Worm (Caenorhabditis elegans) whole organism, L1 larva: Measurements from ENCODE around the gene metl-9.

Experiments used
- C16A3.4 ChIP-seq: fragments of 150-350 bp; optimal IDR thresholded peaks from 2 replicates; lab custom pipeline; 2014; ENCODE audit warnings: missing biosample characterization, missing genetic modification characterization
- C34B4.2 ChIP-seq: sonication (generic microtip); optimal IDR thresholded peaks from 2 replicates; lab custom pipeline; 2017; ENCODE audit warnings: mild to moderate bottlenecking, missing genetic modification characterization, missing compliant biosample characterization
- alr-1 ChIP-seq: fragments of 200-800 bp; sonication (Bioruptor generic); optimal IDR thresholded peaks from 2 replicates; lab custom pipeline; 2018; ENCODE audit warnings: borderline replicate concordance, mild to moderate bottlenecking, missing genetic modification characterization, missing compliant biosample characterization
- aly-2 ChIP-seq: fragments of 150-350 bp; optimal IDR thresholded peaks from 2 replicates; lab custom pipeline; 2014; ENCODE audit warnings: missing biosample characterization, missing genetic modification characterization
- ama-1 ChIP-seq: fragments of 150-350 bp; optimal IDR thresholded peaks from 2 replicates; lab custom pipeline; 2014
- ceh-82 ChIP-seq, 3 experiments: fragments of 150-350 bp in 1 of 3; sonication (generic microtip) in 2 of 3; optimal IDR thresholded peaks; 2 replicates each; lab custom pipeline; 2014 to 2017; ENCODE audit warnings: missing biosample characterization in 3 of 3, missing genetic modification characterization in 3 of 3
- ceh-88 ChIP-seq: fragments of 200-800 bp; sonication (Bioruptor generic); IDR thresholded peaks from 2 replicates; pipeline ENCODE4 v1.3.6; 2022; ENCODE audit warnings: missing genetic modification characterization, missing compliant biosample characterization
- ceh-90 ChIP-seq: sonication (generic microtip); optimal IDR thresholded peaks from 2 replicates; lab custom pipeline; 2016; ENCODE audit warnings: missing genetic modification characterization, missing compliant biosample characterization
- dpl-1 ChIP-seq, 3 experiments: fragments of 150-350 bp in 2 of 3; sonication (generic microtip) in 1 of 3; optimal IDR thresholded peaks; 2 replicates each; lab custom pipeline; 2014 to 2017; ENCODE audit warnings: missing biosample characterization in 3 of 3, missing genetic modification characterization in 3 of 3, missing genetic modification reagents in 3 of 3
- egl-13 ChIP-seq: sonication (generic microtip); optimal IDR thresholded peaks from 2 replicates; lab custom pipeline; 2016; ENCODE audit warnings: missing genotype, missing genetic modification reagents, missing genetic modification characterization, missing compliant biosample characterization
- egl-27 ChIP-seq, 2 experiments: fragments of 150-350 bp in 1 of 2; sonication (generic microtip); optimal IDR thresholded peaks; 3 replicates each; lab custom pipeline; 2017 to 2018; ENCODE audit warnings: missing biosample characterization in 2 of 2, missing genetic modification characterization in 2 of 2, missing genetic modification reagents in 2 of 2
- ets-5 ChIP-seq: fragments of 200-800 bp; sonication (Bioruptor generic); IDR thresholded peaks from 2 replicates; pipeline ENCODE4 v1.3.6; 2022; ENCODE audit warnings: missing genetic modification characterization, missing compliant biosample characterization
- fkh-4 ChIP-seq: sonication (generic microtip); optimal IDR thresholded peaks from 2 replicates; lab custom pipeline; 2016; ENCODE audit warnings: missing compliant biosample characterization, missing genetic modification characterization, borderline replicate concordance
- fkh-8 ChIP-seq: sonication (generic microtip); optimal IDR thresholded peaks from 2 replicates; lab custom pipeline; 2016; ENCODE audit warnings: mild to moderate bottlenecking, missing genetic modification characterization, missing compliant biosample characterization
- fos-1 ChIP-seq: fragments of 150-350 bp; optimal IDR thresholded peaks from 2 replicates; lab custom pipeline; 2014; ENCODE audit warnings: missing biosample characterization, missing genetic modification characterization
- hpl-2 ChIP-seq: fragments of 150-350 bp; optimal IDR thresholded peaks from 2 replicates; lab custom pipeline; 2014; ENCODE audit warnings: missing biosample characterization, missing genetic modification reagents, missing genetic modification characterization
- irx-1 ChIP-seq: sonication (generic microtip); optimal IDR thresholded peaks from 2 replicates; lab custom pipeline; 2016; ENCODE audit warnings: missing genetic modification characterization, missing compliant biosample characterization
- jun-1 ChIP-seq: fragments of 150-350 bp; optimal IDR thresholded peaks from 2 replicates; lab custom pipeline; 2014; ENCODE audit warnings: missing biosample characterization, missing genetic modification reagents, missing genetic modification characterization
- lin-14 ChIP-seq: fragments of 200-800 bp; sonication (Bioruptor generic); optimal IDR thresholded peaks from 2 replicates; lab custom pipeline; 2018; ENCODE audit warnings: mild to moderate bottlenecking, missing genetic modification characterization, moderate library complexity, missing compliant biosample characterization
- lin-35 ChIP-seq, 2 experiments: fragments of 150-350 bp; optimal IDR thresholded peaks; 2 replicates each; lab custom pipeline; 2014; ENCODE audit warnings: missing biosample characterization in 2 of 2, missing genetic modification characterization in 2 of 2, missing genetic modification reagents in 2 of 2
- lin-39 ChIP-seq: fragments of 150-350 bp; optimal IDR thresholded peaks from 2 replicates; lab custom pipeline; 2014; ENCODE audit warnings: missing biosample characterization, missing genetic modification reagents, missing genetic modification characterization
- lir-3 ChIP-seq: sonication (generic microtip); optimal IDR thresholded peaks from 2 replicates; lab custom pipeline; 2016; ENCODE audit warnings: mild to moderate bottlenecking, missing genetic modification characterization, moderate library complexity, missing compliant biosample characterization; ENCODE audit not compliant: poor library complexity
- lsy-2 ChIP-seq, 2 experiments: fragments of 150-350 bp; optimal IDR thresholded peaks; 2 replicates each; lab custom pipeline; 2014; ENCODE audit warnings: missing biosample characterization in 2 of 2, missing genetic modification characterization in 2 of 2
- mdl-1 ChIP-seq, 2 experiments: fragments of 150-350 bp; optimal IDR thresholded peaks; 2 replicates each; lab custom pipeline; 2014 to 2017; ENCODE audit warnings: missing biosample characterization in 2 of 2, missing genetic modification characterization in 2 of 2, inconsistent platforms in 1 of 2
- mef-2 ChIP-seq: fragments of 150-350 bp; optimal IDR thresholded peaks from 2 replicates; lab custom pipeline; 2014; ENCODE audit warnings: missing biosample characterization, missing genetic modification characterization
- nhr-19 ChIP-seq: fragments of 200-800 bp; sonication (Bioruptor generic); conservative IDR thresholded peaks from 2 replicates; pipeline ENCODE4 v1.3.6; 2022; ENCODE audit warnings: missing genetic modification characterization, missing compliant biosample characterization
- nhr-20 ChIP-seq: sonication (generic microtip); optimal IDR thresholded peaks from 2 replicates; lab custom pipeline; 2016; ENCODE audit warnings: mild to moderate bottlenecking, missing genetic modification characterization, missing compliant biosample characterization
- nhr-47 ChIP-seq: sonication (generic microtip); optimal IDR thresholded peaks from 2 replicates; lab custom pipeline; 2016; ENCODE audit warnings: mild to moderate bottlenecking, missing genetic modification characterization, moderate library complexity, missing compliant biosample characterization
- nhr-71 ChIP-seq: sonication (generic microtip); optimal IDR thresholded peaks from 2 replicates; lab custom pipeline; 2016; ENCODE audit warnings: mild to moderate bottlenecking, missing genetic modification characterization, moderate library complexity, missing compliant biosample characterization
- nhr-76 ChIP-seq: sonication (generic microtip); optimal IDR thresholded peaks from 2 replicates; lab custom pipeline; 2017; ENCODE audit warnings: missing biosample characterization, missing genetic modification characterization
- pag-3 ChIP-seq: sonication (generic microtip); optimal IDR thresholded peaks from 2 replicates; lab custom pipeline; 2017; ENCODE audit warnings: missing genetic modification characterization, mild to moderate bottlenecking, missing compliant biosample characterization, antibody characterized with exemption, borderline replicate concordance; ENCODE audit not compliant: insufficient read depth
- pax-3 ChIP-seq: fragments of 200-800 bp; sonication (Bioruptor generic); optimal IDR thresholded peaks from 2 replicates; lab custom pipeline; 2018; ENCODE audit warnings: mild to moderate bottlenecking, missing genetic modification characterization, moderate library complexity, missing compliant biosample characterization
- rnt-1 ChIP-seq: sonication (generic microtip); optimal IDR thresholded peaks from 2 replicates; lab custom pipeline; 2016; ENCODE audit warnings: mild to moderate bottlenecking, missing genetic modification characterization, moderate library complexity, missing compliant biosample characterization
- skn-1 ChIP-seq: fragments of 150-350 bp; optimal IDR thresholded peaks from 2 replicates; lab custom pipeline; 2014; ENCODE audit warnings: missing biosample characterization, missing genetic modification characterization
- snpc-4 ChIP-seq: fragments of 150-350 bp; optimal IDR thresholded peaks from 2 replicates; lab custom pipeline; 2014; ENCODE audit warnings: missing biosample characterization, missing genetic modification characterization
- snu-23 ChIP-seq: sonication (generic microtip); optimal IDR thresholded peaks from 2 replicates; lab custom pipeline; 2016; ENCODE audit warnings: missing genetic modification characterization, missing compliant biosample characterization
- swsn-7 ChIP-seq: sonication (generic microtip); optimal IDR thresholded peaks from 2 replicates; lab custom pipeline; 2016; ENCODE audit warnings: missing genetic modification characterization, missing compliant biosample characterization
- unc-62 ChIP-seq: fragments of 150-350 bp; optimal IDR thresholded peaks from 2 replicates; lab custom pipeline; 2014; ENCODE audit warnings: missing biosample characterization, missing genetic modification reagents, missing genetic modification characterization
- zip-4 ChIP-seq: fragments of 200-800 bp; sonication (Bioruptor generic); optimal IDR thresholded peaks from 2 replicates; lab custom pipeline; 2018; ENCODE audit warnings: mild to moderate bottlenecking, missing genetic modification characterization, moderate library complexity, missing compliant biosample characterization
- ztf-11 ChIP-seq, 2 experiments: sonication (generic microtip); optimal IDR thresholded peaks; 2 replicates each; lab custom pipeline; 2016 to 2017; ENCODE audit warnings: missing genetic modification characterization in 2 of 2, missing biosample characterization in 1 of 2, missing compliant biosample characterization in 1 of 2

The metl-9 gene

ce11 chrX:5208326-5208725, 29.4 kb upstream of the metl-9 start:
- TF ChIP-seq pag-3 (tag; lab: Kevin White, UChicago) (peak; percentile 51), nhr-71 (tag; lab: Kevin White, UChicago) (peak; percentile 31), rnt-1 (peak; percentile 25), nhr-47 (tag; lab: Kevin White, UChicago) (no peak)

- TF ChIP-seq rnt-1 (no peak), nhr-20 (peak; percentile 9), C16A3.4 (tag; lab: Kevin White, UChicago) (no peak), egl-13 (no peak), hpl-2 (GFP tag; lab: Kevin White, UChicago) (no peak), jun-1 (no peak), zip-4 (GFP tag; lab: Kevin White, UChicago) (no peak), pax-3 (tag; lab: Kevin White, UChicago) (no peak), mdl-1 (tag; optimal IDR thresholded peaks at IDR 0.05; lab: Kevin White, UChicago) (no peak), pag-3 (tag; lab: Kevin White, UChicago) (no peak), lsy-2 (tag; optimal IDR thresholded peaks at IDR 0.05; lab: Kevin White, UChicago) (peak in 1 of 2 experiments; percentile 2), fkh-8 (tag; lab: Kevin White, UChicago) (no peak), nhr-19 (GFP tag; lab: Robert Waterston, UW) (no peak), ceh-90 (tag; lab: Kevin White, UChicago) (no peak), alr-1 (tag; lab: Kevin White, UChicago) (no peak), nhr-76 (tag; lab: Kevin White, UChicago) (no peak)
These were observed 28.9 kb upstream of the metl-9 start for ce11 chrX:5207819-5208218.

ce11 chrX:5205561-5205960, 26.6 kb upstream of the metl-9 start, which contains the start of gene H28G03.2:
TSS of gene H28G03.2 (plus strand) at chrX:5205760.
- TF ChIP-seq mef-2 (tag; lab: Kevin White, UChicago) (no peak), rnt-1 (peak; percentile 58), lin-35 (GFP tag; optimal IDR thresholded peaks at IDR 0.05; lab: Kevin White, UChicago) (no peak), nhr-71 (tag; lab: Kevin White, UChicago) (peak; percentile 1), lin-14 (GFP tag; lab: Kevin White, UChicago) (peak; percentile 45), egl-27 (tag; optimal IDR thresholded peaks at IDR 0.05; lab: Kevin White, UChicago) (no peak), lir-3 (tag; lab: Kevin White, UChicago) (no peak), snu-23 (GFP tag; lab: Kevin White, UChicago) (peak; percentile 9), ceh-82 (tag; optimal IDR thresholded peaks at IDR 0.05; lab: Kevin White, UChicago) (peak in 1 of 3 experiments; percentile 17), swsn-7 (tag; lab: Kevin White, UChicago) (no peak), C16A3.4 (tag; lab: Kevin White, UChicago) (no peak), alr-1 (tag; lab: Kevin White, UChicago) (no peak), aly-2 (tag; lab: Kevin White, UChicago) (no peak), pax-3 (tag; lab: Kevin White, UChicago) (no peak), fkh-4 (tag; lab: Kevin White, UChicago) (no peak), ama-1 (lab: Kevin White, UChicago) (no peak), unc-62 (GFP tag; lab: Kevin White, UChicago) (no peak), ets-5 (GFP tag; lab: Robert Waterston, UW) (no peak), ztf-11 (tag; optimal IDR thresholded peaks at IDR 0.05; lab: Kevin White, UChicago) (no peak), zip-4 (GFP tag; lab: Kevin White, UChicago) (no peak)

- no peak for TF ChIP-seq dpl-1 (GFP tag; optimal IDR thresholded peaks at IDR 0.05; lab: Kevin White, UChicago)
- no peak for TF ChIP-seq ceh-88 (GFP tag; lab: Robert Waterston, UW)
- no peak for TF ChIP-seq snpc-4
- no peak for TF ChIP-seq irx-1 (tag; lab: Kevin White, UChicago)
- TF ChIP-seq C34B4.2 = no peak
- TF ChIP-seq skn-1 = no peak
- no peak for TF ChIP-seq fos-1 (tag; lab: Kevin White, UChicago)
- TF ChIP-seq lin-39 (tag; lab: Kevin White, UChicago) = no peak
These were observed 24.0 kb upstream of the metl-9 start for ce11 chrX:5202923-5203322.
